Fruit fly (Drosophila melanogaster) whole organism, prepupa: ENCODE results near the gene Atg18a.

Experiments
- Blimp-1 ChIP-seq: fragments of 200-800 bp; sonication (Bioruptor generic); optimal IDR thresholded peaks from 3 replicates; lab custom pipeline; 2017; ENCODE audit warnings: missing biosample characterization, missing genetic modification characterization, mild to moderate bottlenecking, moderate library complexity, missing genetic modification reagents
- CG10631 ChIP-seq: fragments of 200-800 bp; sonication (Bioruptor generic); optimal IDR thresholded peaks from 2 replicates; lab custom pipeline; 2016; ENCODE audit warnings: missing biosample characterization, missing genetic modification characterization
- CG10669 ChIP-seq: fragments of 200-800 bp; sonication (Bioruptor generic); optimal IDR thresholded peaks from 3 replicates; lab custom pipeline; 2018; ENCODE audit warnings: missing biosample characterization, mild to moderate bottlenecking, missing genetic modification characterization, moderate library complexity
- CG11294 ChIP-seq: fragments of 200-800 bp; sonication (Bioruptor generic); IDR thresholded peaks from 2 replicates; pipeline ENCODE4 v1.3.6; 2022; ENCODE audit warnings: missing biosample characterization, missing genetic modification characterization
- CG11762 ChIP-seq: fragments of 200-800 bp; sonication (Bioruptor generic); optimal IDR thresholded peaks from 3 replicates; lab custom pipeline; 2016; ENCODE audit warnings: missing biosample characterization, missing genetic modification characterization; ENCODE audit not compliant: insufficient read depth
- CG11902 ChIP-seq: fragments of 200-800 bp; sonication (Bioruptor generic); optimal IDR thresholded peaks from 3 replicates; lab custom pipeline; 2016; ENCODE audit warnings: missing biosample characterization, missing genetic modification characterization
- CG15336 ChIP-seq: fragments of 200-800 bp; sonication (Bioruptor generic); IDR thresholded peaks from 2 replicates; pipeline ENCODE4 v1.3.6; 2022; ENCODE audit warnings: missing biosample characterization, missing genetic modification characterization
- CG1621 ChIP-seq: fragments of 200-800 bp; sonication (Bioruptor generic); optimal IDR thresholded peaks from 3 replicates; lab custom pipeline; 2018; ENCODE audit warnings: missing biosample characterization, mild to moderate bottlenecking, missing genetic modification characterization
- CG31627 ChIP-seq: fragments of 200-800 bp; sonication (Bioruptor generic); optimal IDR thresholded peaks from 3 replicates; lab custom pipeline; 2016; ENCODE audit warnings: missing biosample characterization, missing genetic modification characterization
- CG32006 ChIP-seq: fragments of 200-800 bp; sonication (Bioruptor generic); optimal IDR thresholded peaks from 3 replicates; lab custom pipeline; 2017; ENCODE audit warnings: missing biosample characterization, mild to moderate bottlenecking, missing genetic modification characterization
- CG34406 ChIP-seq: fragments of 200-800 bp; sonication (Bioruptor generic); optimal IDR thresholded peaks from 3 replicates; lab custom pipeline; 2016; ENCODE audit warnings: missing biosample characterization, missing genetic modification characterization
- CG3919 ChIP-seq: fragments of 200-800 bp; sonication (Bioruptor generic); optimal IDR thresholded peaks from 3 replicates; lab custom pipeline; 2016; ENCODE audit warnings: missing biosample characterization, missing genetic modification characterization
- CG4318 ChIP-seq: fragments of 200-800 bp; sonication (Bioruptor generic); optimal IDR thresholded peaks from 3 replicates; lab custom pipeline; 2017; ENCODE audit warnings: missing biosample characterization, mild to moderate bottlenecking, missing genetic modification characterization
- CG6163 ChIP-seq: fragments of 200-800 bp; sonication (Bioruptor generic); IDR thresholded peaks from 3 replicates; pipeline ENCODE4 v1.3.6; 2022; ENCODE audit warnings: missing biosample characterization, missing genetic modification characterization
- CG6276 ChIP-seq: fragments of 200-800 bp; sonication (Bioruptor generic); optimal IDR thresholded peaks from 2 replicates; lab custom pipeline; 2017; ENCODE audit warnings: missing biosample characterization, mild to moderate bottlenecking, missing genetic modification characterization
- CG6792 ChIP-seq: fragments of 200-800 bp; sonication (Bioruptor generic); optimal IDR thresholded peaks from 3 replicates; lab custom pipeline; 2016; ENCODE audit warnings: missing biosample characterization, missing genetic modification characterization
- CG6808 ChIP-seq: fragments of 200-800 bp; sonication (Bioruptor generic); optimal IDR thresholded peaks from 3 replicates; lab custom pipeline; 2017; ENCODE audit warnings: missing biosample characterization, missing genetic modification characterization, mild to moderate bottlenecking, moderate library complexity, missing genetic modification reagents
- CG6854 ChIP-seq: fragments of 200-800 bp; sonication (Bioruptor generic); optimal IDR thresholded peaks from 2 replicates; lab custom pipeline; 2017; ENCODE audit warnings: missing biosample characterization, mild to moderate bottlenecking, missing genetic modification characterization
- CG7368 ChIP-seq: fragments of 200-800 bp; sonication (Bioruptor generic); optimal IDR thresholded peaks from 3 replicates; lab custom pipeline; 2016; ENCODE audit warnings: missing biosample characterization, missing genetic modification characterization
- CG8119 ChIP-seq: fragments of 200-800 bp; sonication (Bioruptor generic); IDR thresholded peaks from 3 replicates; pipeline ENCODE4 v1.3.6; 2022; ENCODE audit warnings: missing biosample characterization, missing genetic modification characterization
- CG8632 ChIP-seq: fragments of 200-800 bp; sonication (Bioruptor generic); optimal IDR thresholded peaks from 3 replicates; lab custom pipeline; 2016; ENCODE audit warnings: missing biosample characterization, missing genetic modification characterization
- CG9139 ChIP-seq: fragments of 200-800 bp; sonication (Bioruptor generic); optimal IDR thresholded peaks from 3 replicates; lab custom pipeline; 2017; ENCODE audit warnings: missing biosample characterization, mild to moderate bottlenecking, missing genetic modification characterization
- Eip75B ChIP-seq: fragments of 200-800 bp; sonication (Bioruptor generic); optimal IDR thresholded peaks from 3 replicates; lab custom pipeline; 2016; ENCODE audit warnings: missing biosample characterization, missing genetic modification characterization
- Eip93F ChIP-seq: fragments of 200-800 bp; sonication (Bioruptor generic); optimal IDR thresholded peaks from 2 replicates; lab custom pipeline; 2016; ENCODE audit warnings: missing biosample characterization, mild to moderate bottlenecking, missing genetic modification characterization
- Ets21C ChIP-seq: fragments of 200-800 bp; sonication (Bioruptor generic); optimal IDR thresholded peaks from 3 replicates; lab custom pipeline; 2016; ENCODE audit warnings: missing biosample characterization, missing genetic modification characterization
- Ets96B ChIP-seq: fragments of 200-800 bp; optimal IDR thresholded peaks from 2 replicates; lab custom pipeline; 2019; ENCODE audit warnings: missing biosample characterization, mild to moderate bottlenecking, missing genetic modification characterization, moderate library complexity
- Hr38 ChIP-seq: sonication (Bioruptor generic); optimal IDR thresholded peaks from 2 replicates; lab custom pipeline; 2016; ENCODE audit warnings: missing biosample characterization, missing genetic modification characterization
- Hr4 ChIP-seq: fragments of 200-800 bp; sonication (Bioruptor generic); optimal IDR thresholded peaks from 3 replicates; lab custom pipeline; 2016; ENCODE audit warnings: missing biosample characterization, missing genetic modification characterization
- Lpt ChIP-seq: fragments of 200-800 bp; sonication (Bioruptor generic); optimal IDR thresholded peaks from 3 replicates; lab custom pipeline; 2016; ENCODE audit warnings: missing biosample characterization, missing genetic modification characterization
- Met ChIP-seq: fragments of 200-800 bp; sonication (Bioruptor generic); optimal IDR thresholded peaks from 3 replicates; lab custom pipeline; 2016; ENCODE audit warnings: missing biosample characterization, missing genetic modification characterization
- OdsH ChIP-seq: fragments of 200-800 bp; sonication (Bioruptor generic); optimal IDR thresholded peaks from 3 replicates; lab custom pipeline; 2016; ENCODE audit warnings: missing biosample characterization, missing genetic modification characterization
- Smox ChIP-seq: fragments of 200-800 bp; sonication (Bioruptor generic); optimal IDR thresholded peaks from 3 replicates; lab custom pipeline; 2016; ENCODE audit warnings: missing biosample characterization, missing genetic modification characterization
- Sox15 ChIP-seq: fragments of 200-800 bp; sonication (Bioruptor generic); optimal IDR thresholded peaks from 3 replicates; lab custom pipeline; 2016; ENCODE audit warnings: missing biosample characterization, missing genetic modification characterization
- achi ChIP-seq: fragments of 200-800 bp; sonication (Bioruptor generic); optimal IDR thresholded peaks from 3 replicates; lab custom pipeline; 2016; ENCODE audit warnings: missing biosample characterization, missing genetic modification characterization
- acj6 ChIP-seq: fragments of 200-800 bp; sonication (Bioruptor generic); optimal IDR thresholded peaks from 3 replicates; lab custom pipeline; 2016; ENCODE audit warnings: missing biosample characterization, missing genetic modification characterization
- cyc ChIP-seq: fragments of 200-800 bp; sonication (Bioruptor generic); optimal IDR thresholded peaks from 3 replicates; lab custom pipeline; 2016; ENCODE audit warnings: missing biosample characterization, missing genetic modification characterization
- dac ChIP-seq: fragments of 200-800 bp; sonication (Bioruptor generic); optimal IDR thresholded peaks from 2 replicates; lab custom pipeline; 2017; ENCODE audit warnings: missing biosample characterization, mild to moderate bottlenecking, missing genetic modification characterization
- esn ChIP-seq: fragments of 200-800 bp; sonication (Bioruptor generic); optimal IDR thresholded peaks from 2 replicates; lab custom pipeline; 2016; ENCODE audit warnings: missing biosample characterization, mild to moderate bottlenecking, missing genetic modification characterization, moderate library complexity
- fd85E ChIP-seq: fragments of 200-800 bp; sonication (Bioruptor generic); optimal IDR thresholded peaks from 3 replicates; lab custom pipeline; 2016; ENCODE audit warnings: missing biosample characterization, missing genetic modification characterization
- fkh ChIP-seq: fragments of 200-800 bp; sonication (Bioruptor generic); optimal IDR thresholded peaks from 3 replicates; lab custom pipeline; 2017; ENCODE audit warnings: missing biosample characterization, mild to moderate bottlenecking, missing genetic modification characterization, moderate library complexity
- lz ChIP-seq: fragments of 200-800 bp; sonication (Bioruptor generic); optimal IDR thresholded peaks from 3 replicates; lab custom pipeline; 2016; ENCODE audit warnings: missing biosample characterization, missing genetic modification characterization
- net ChIP-seq: fragments of 200-800 bp; sonication (Bioruptor generic); optimal IDR thresholded peaks from 3 replicates; lab custom pipeline; 2016; ENCODE audit warnings: missing biosample characterization, missing genetic modification characterization
- pdm3 ChIP-seq: fragments of 200-800 bp; sonication (Bioruptor generic); optimal IDR thresholded peaks from 3 replicates; lab custom pipeline; 2016; ENCODE audit warnings: missing biosample characterization, missing genetic modification characterization
- salr ChIP-seq, 2 experiments: fragments of 200-800 bp; sonication (Bioruptor generic); optimal IDR thresholded peaks; 3 replicates each; lab custom pipeline; 2016 to 2018; ENCODE audit warnings: missing biosample characterization in 2 of 2, missing genetic modification characterization in 2 of 2, mild to moderate bottlenecking in 1 of 2
- spab ChIP-seq: fragments of 200-800 bp; sonication (Bioruptor generic); optimal IDR thresholded peaks from 2 replicates; lab custom pipeline; 2017; ENCODE audit warnings: missing biosample characterization, mild to moderate bottlenecking, missing genetic modification characterization, missing genetic modification reagents
- topi ChIP-seq: fragments of 200-800 bp; sonication (Bioruptor generic); optimal IDR thresholded peaks from 3 replicates; lab custom pipeline; 2016; ENCODE audit warnings: missing biosample characterization, missing genetic modification characterization
- vri ChIP-seq: fragments of 200-800 bp; sonication (Bioruptor generic); optimal IDR thresholded peaks from 3 replicates; lab custom pipeline; 2016; ENCODE audit warnings: missing biosample characterization, mild to moderate bottlenecking, missing genetic modification characterization

Atg18a gene

dm6 chr3L:8156199-8156598, 30.5 kb upstream of the Atg18a start (continued):
- TF ChIP-seq Eip75B (GFP tag; lab: Kevin White, UChicago) (no peak), topi (GFP tag; lab: Kevin White, UChicago) (peak; percentile 22), Ets21C (GFP tag; lab: Kevin White, UChicago) (no peak), OdsH (GFP tag; lab: Kevin White, UChicago) (peak; percentile 17), CG3919 (peak; percentile 42), CG31627 (GFP tag; lab: Kevin White, UChicago) (no peak), Lpt (GFP tag; lab: Kevin White, UChicago) (no peak), CG11902 (GFP tag; lab: Kevin White, UChicago) (no peak), lz (GFP tag; lab: Kevin White, UChicago) (peak; percentile 23), acj6 (peak; percentile 28), CG8632 (GFP tag; lab: Kevin White, UChicago) (peak; percentile 29), CG6163 (GFP tag; lab: Robert Waterston, UW) (peak; percentile 68), CG8119 (GFP tag; lab: Robert Waterston, UW) (no peak), cyc (GFP tag; lab: Kevin White, UChicago) (peak; percentile 11), CG32006 (GFP tag; lab: Kevin White, UChicago) (peak; percentile 22), CG11294 (GFP tag; lab: Robert Waterston, UW) (no peak), CG6808 (GFP tag; lab: Kevin White, UChicago) (no peak), fkh (GFP tag; lab: Kevin White, UChicago) (no peak)

DNA sequence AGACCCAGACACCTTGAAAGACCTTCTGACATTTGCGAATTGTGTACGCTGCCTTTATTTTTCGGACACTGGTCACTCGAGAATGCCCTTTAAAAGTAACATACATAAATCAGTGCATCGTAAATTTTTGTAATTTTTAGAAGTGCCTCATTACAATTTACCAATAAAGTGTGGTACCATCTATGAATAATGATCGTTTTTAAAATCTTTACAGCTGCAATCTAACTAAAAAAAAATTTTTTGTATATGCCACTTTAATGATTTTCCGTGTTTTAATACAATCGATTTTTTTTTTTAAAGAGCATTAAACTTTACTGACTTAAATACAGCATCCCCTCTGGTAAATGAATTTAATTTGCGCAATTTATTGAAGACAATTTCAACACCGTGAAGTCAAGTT, 29.6 kb upstream of the Atg18a start:
- TF ChIP-seq topi (GFP tag; lab: Kevin White, UChicago) (peak; percentile 72), CG10669 (GFP tag; lab: Kevin White, UChicago) (peak; percentile 58), CG6792 (GFP tag; lab: Kevin White, UChicago) (peak; percentile 65), salr (GFP tag; optimal IDR thresholded peaks at IDR 0.05; lab: Kevin White, UChicago) (no peak), fd85E (no peak), CG34406 (GFP tag; lab: Kevin White, UChicago) (peak; percentile 67), Ets96B (tag; lab: Kevin White, UChicago) (peak; percentile 30), CG31627 (GFP tag; lab: Kevin White, UChicago) (peak; percentile 58), CG7368 (GFP tag; lab: Kevin White, UChicago) (no peak), CG6854 (GFP tag; lab: Kevin White, UChicago) (no peak), CG4318 (no peak), acj6 (peak; percentile 45), CG6808 (GFP tag; lab: Kevin White, UChicago) (no peak), Met (GFP tag; lab: Kevin White, UChicago) (peak; percentile 66), Eip75B (GFP tag; lab: Kevin White, UChicago) (peak; percentile 51), cyc (GFP tag; lab: Kevin White, UChicago) (peak; percentile 43), dac (GFP tag; lab: Kevin White, UChicago) (no peak), Blimp-1 (GFP tag; lab: Kevin White, UChicago) (peak; percentile 4), spab (no peak), Hr38 (no peak), CG11762 (GFP tag; lab: Kevin White, UChicago) (peak; percentile 41), achi (GFP tag; lab: Kevin White, UChicago) (peak; percentile 41), Sox15 (GFP tag; lab: Kevin White, UChicago) (peak; percentile 32), Hr4 (GFP tag; lab: Kevin White, UChicago) (no peak), Eip93F (GFP tag; lab: Kevin White, UChicago) (no peak), CG10631 (GFP tag; lab: Kevin White, UChicago) (peak; percentile 53), CG1621 (tag; lab: Kevin White, UChicago) (no peak), CG8119 (GFP tag; lab: Robert Waterston, UW) (no peak), lz (GFP tag; lab: Kevin White, UChicago) (peak; percentile 59), CG9139 (peak; percentile 21), pdm3 (GFP tag; lab: Kevin White, UChicago) (peak; percentile 51), vri (peak; percentile 24), fkh (GFP tag; lab: Kevin White, UChicago) (no peak), CG11902 (GFP tag; lab: Kevin White, UChicago) (peak; percentile 41), CG32006 (GFP tag; lab: Kevin White, UChicago) (peak; percentile 6), Ets21C (GFP tag; lab: Kevin White, UChicago) (peak; percentile 42), esn (GFP tag; lab: Kevin White, UChicago) (peak; percentile 75), Lpt (GFP tag; lab: Kevin White, UChicago) (no peak), CG15336 (GFP tag; lab: Robert Waterston, UW) (no peak), Smox (peak; percentile 59), CG6276 (no peak), net (GFP tag; lab: Kevin White, UChicago) (no peak), OdsH (GFP tag; lab: Kevin White, UChicago) (peak; percentile 63), CG3919 (peak; percentile 64)
